Worm (Caenorhabditis elegans): ENCODE data around the gene exos-9.

DNA sequence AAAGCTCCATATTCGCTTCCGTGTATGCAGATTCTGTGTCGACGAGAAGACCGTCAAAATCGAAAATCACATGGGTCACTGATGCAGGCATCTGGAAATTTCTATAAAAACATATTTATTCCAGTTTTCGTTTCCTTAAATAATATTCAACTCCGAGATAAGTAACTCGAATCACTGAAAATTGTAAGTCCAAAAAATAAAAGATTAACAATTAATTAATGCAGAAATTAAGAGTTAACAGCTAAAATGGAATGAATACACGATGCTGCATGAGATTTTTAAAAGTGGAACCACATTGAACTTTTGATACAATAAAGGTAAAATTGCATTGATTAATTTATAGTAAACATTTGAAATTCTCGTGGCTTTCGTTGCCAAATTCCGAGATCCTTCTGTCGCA, 33.0 kb upstream of the exos-9 start, which contains the start of gene R151.10:
- TF ChIP-seq unc-30 (tag; optimal IDR thresholded peaks at IDR 0.05), result no peak
- no peak for TF ChIP-seq nhr-85 (tag)
- TF ChIP-seq egl-13 (tag; optimal IDR thresholded peaks at IDR 0.05), result no peak
- TF ChIP-seq mdl-1 (tag; optimal IDR thresholded peaks at IDR 0.05), result no peak
- no peak for TF ChIP-seq aly-2 (tag; optimal IDR thresholded peaks at IDR 0.05)
- no peak for TF ChIP-seq efl-1 (optimal IDR thresholded peaks at IDR 0.05)
- no peak for TF ChIP-seq efl-1 (GFP tag; optimal IDR thresholded peaks at IDR 0.05 in 1 of 2)
- TF ChIP-seq lir-3 (tag; optimal IDR thresholded peaks at IDR 0.05; ENCODE audit: poor library complexity), result no peak
- no peak for TF ChIP-seq dpl-1 (GFP tag; optimal IDR thresholded peaks at IDR 0.05)
- no peak for TF ChIP-seq alr-1 (tag; optimal IDR thresholded peaks at IDR 0.05; ENCODE audit: borderline replicate concordance)
- no peak for TF ChIP-seq lin-39 (tag; optimal IDR thresholded peaks at IDR 0.05)
- TF ChIP-seq nhr-90 (tag; optimal IDR thresholded peaks at IDR 0.05; ENCODE audit: poor library complexity), result no peak
- TF ChIP-seq zag-1 (tag; optimal IDR thresholded peaks at IDR 0.05), result no peak
- no peak for TF ChIP-seq jun-1 (tag; optimal IDR thresholded peaks at IDR 0.05)
